Worm (Caenorhabditis elegans) whole organism, L4 larva: ENCODE results near the gene dgk-5.
A peak's percentile ranks its signal among the peaks of the same experiment; 100 is the strongest.

Source experiments
- F10B5.3 ChIP-seq: sonication (generic microtip); optimal IDR thresholded peaks from 2 replicates; lab custom pipeline; 2016; ENCODE audit warnings: mild to moderate bottlenecking, missing genetic modification characterization, missing compliant biosample characterization
- T26A8.4 ChIP-seq: fragments of 200-800 bp; sonication (Bioruptor generic); IDR thresholded peaks from 2 replicates; pipeline ENCODE4 v1.3.6; 2022; ENCODE audit warnings: missing genetic modification characterization, missing compliant biosample characterization
- Y105C5A.15 ChIP-seq: fragments of 200-800 bp; sonication (Bioruptor generic); IDR thresholded peaks from 2 replicates; pipeline ENCODE4 v1.3.6; 2022; ENCODE audit warnings: missing genetic modification characterization, missing compliant biosample characterization
- Y48G9A.11 ChIP-seq: fragments of 200-800 bp; sonication (Bioruptor generic); IDR thresholded peaks from 2 replicates; pipeline ENCODE4 v1.3.6; 2022; ENCODE audit warnings: missing genetic modification reagents, missing genetic modification characterization, missing compliant biosample characterization
- ZK337.2 ChIP-seq: fragments of 200-800 bp; sonication (Bioruptor generic); IDR thresholded peaks from 2 replicates; pipeline ENCODE4 v1.3.6; 2022; ENCODE audit warnings: missing genetic modification reagents, missing genetic modification characterization, missing compliant biosample characterization
- aha-1 ChIP-seq: fragments of 150-350 bp; peaks from one replicate; lab custom pipeline; 2014; ENCODE audit warnings: missing biosample characterization, missing genetic modification characterization
- aly-2 ChIP-seq: sonication (generic microtip); optimal IDR thresholded peaks from 2 replicates; lab custom pipeline; 2018; ENCODE audit warnings: missing biosample characterization, missing genetic modification characterization
- ceh-20 ChIP-seq: fragments of 200-800 bp; sonication (Bioruptor generic); IDR thresholded peaks from 2 replicates; pipeline ENCODE4 v1.3.6; 2022; ENCODE audit warnings: missing genetic modification reagents, missing genetic modification characterization, missing compliant biosample characterization
- ceh-28 ChIP-seq: fragments of 150-350 bp; optimal IDR thresholded peaks from 2 replicates; lab custom pipeline; 2014; ENCODE audit warnings: missing biosample characterization, missing genetic modification reagents, missing genetic modification characterization
- ceh-32 ChIP-seq: sonication (generic microtip); optimal IDR thresholded peaks from 2 replicates; lab custom pipeline; 2016; ENCODE audit warnings: mild to moderate bottlenecking, missing genetic modification characterization, missing compliant biosample characterization; ENCODE audit not compliant: poor library complexity
- ces-1 ChIP-seq: fragments of 150-350 bp; sonication (generic microtip); optimal IDR thresholded peaks from 4 replicates; lab custom pipeline; 2014; ENCODE audit warnings: missing biosample characterization, missing genetic modification reagents, missing genetic modification characterization
- cey-2 ChIP-seq: sonication (generic microtip); optimal IDR thresholded peaks from 3 replicates; lab custom pipeline; 2017; ENCODE audit warnings: missing genetic modification characterization, mild to moderate bottlenecking, missing compliant biosample characterization, antibody characterized with exemption, borderline replicate concordance; ENCODE audit not compliant: insufficient read depth
- daf-19 ChIP-seq: fragments of 200-800 bp; sonication (Bioruptor generic); conservative IDR thresholded peaks from 2 replicates; pipeline ENCODE4 v1.3.6; 2022; ENCODE audit warnings: missing genetic modification characterization, missing compliant biosample characterization
- dmd-8 ChIP-seq: fragments of 200-800 bp; sonication (Bioruptor generic); IDR thresholded peaks from 2 replicates; pipeline ENCODE4 v1.3.6; 2022; ENCODE audit warnings: missing genetic modification characterization, missing compliant biosample characterization
- duxl-1 ChIP-seq: sonication (generic microtip); optimal IDR thresholded peaks from 2 replicates; lab custom pipeline; 2016; ENCODE audit warnings: mild to moderate bottlenecking, missing genetic modification characterization, moderate library complexity, missing compliant biosample characterization; ENCODE audit not compliant: poor library complexity
- egl-43 ChIP-seq: fragments of 200-800 bp; sonication (Bioruptor generic); IDR thresholded peaks from 2 replicates; pipeline ENCODE4 v1.3.6; 2022; ENCODE audit warnings: missing genetic modification reagents, missing genetic modification characterization, missing compliant biosample characterization
- fkh-10 ChIP-seq: fragments of 150-350 bp; optimal IDR thresholded peaks from 2 replicates; lab custom pipeline; 2014; ENCODE audit warnings: missing biosample characterization, missing genetic modification reagents, missing genetic modification characterization
- fos-1 ChIP-seq: fragments of 150-350 bp; optimal IDR thresholded peaks from 2 replicates; lab custom pipeline; 2014; ENCODE audit warnings: missing biosample characterization, missing genetic modification characterization
- hif-1 ChIP-seq, 2 experiments: sonication (generic microtip); optimal IDR thresholded peaks; 2 replicates each; lab custom pipeline; 2016 to 2017; ENCODE audit warnings: missing compliant biosample characterization in 2 of 2, missing genetic modification characterization in 2 of 2, missing genetic modification reagents in 2 of 2, missing genotype in 2 of 2, mild to moderate bottlenecking in 1 of 2
- hlh-11 ChIP-seq: fragments of 200-800 bp; sonication (Bioruptor generic); optimal IDR thresholded peaks from 2 replicates; lab custom pipeline; 2018; ENCODE audit warnings: mild to moderate bottlenecking, missing genetic modification characterization, missing compliant biosample characterization
- hmg-1.1 ChIP-seq: fragments of 200-800 bp; sonication (Bioruptor generic); IDR thresholded peaks from 2 replicates; pipeline ENCODE4 v1.3.6; 2022; ENCODE audit warnings: missing genetic modification reagents, missing genetic modification characterization, missing compliant biosample characterization
- lin-29 ChIP-seq: fragments of 200-800 bp; sonication (Bioruptor generic); IDR thresholded peaks from 2 replicates; pipeline ENCODE4 v1.3.6; 2022; ENCODE audit warnings: missing genetic modification reagents, missing genetic modification characterization, missing compliant biosample characterization
- madf-5 ChIP-seq, 2 experiments: fragments of 200-800 bp; sonication (Bioruptor generic); IDR thresholded peaks; 2 replicates each; pipeline ENCODE4 v1.3.6; 2022; ENCODE audit warnings: missing compliant biosample characterization in 2 of 2, missing genetic modification characterization in 2 of 2
- madf-9 ChIP-seq: fragments of 200-800 bp; sonication (Bioruptor generic); conservative IDR thresholded peaks from 2 replicates; pipeline ENCODE4 v1.3.6; 2022; ENCODE audit warnings: missing genetic modification reagents, missing genetic modification characterization, missing compliant biosample characterization
- mes-2 ChIP-seq: sonication (generic microtip); optimal IDR thresholded peaks from 2 replicates; lab custom pipeline; 2016; ENCODE audit warnings: missing genotype, mild to moderate bottlenecking, missing genetic modification characterization, missing compliant biosample characterization; ENCODE audit not compliant: poor library complexity, severe bottlenecking
- mxl-3 ChIP-seq: fragments of 200-800 bp; sonication (Bioruptor generic); optimal IDR thresholded peaks from 2 replicates; lab custom pipeline; 2018; ENCODE audit warnings: mild to moderate bottlenecking, missing genetic modification characterization, missing compliant biosample characterization
- nhr-102 ChIP-seq: sonication (generic microtip); optimal IDR thresholded peaks from 2 replicates; lab custom pipeline; 2016; ENCODE audit warnings: mild to moderate bottlenecking, missing genetic modification characterization, moderate library complexity, missing compliant biosample characterization
- nhr-11 ChIP-seq: fragments of 150-350 bp; optimal IDR thresholded peaks from 2 replicates; lab custom pipeline; 2014; ENCODE audit warnings: missing biosample characterization, missing genetic modification characterization
- nhr-237 ChIP-seq: sonication (generic microtip); optimal IDR thresholded peaks from 2 replicates; lab custom pipeline; 2017; ENCODE audit warnings: missing biosample characterization, missing genetic modification characterization
- nhr-28 ChIP-seq: fragments of 150-350 bp; optimal IDR thresholded peaks from 2 replicates; lab custom pipeline; 2014; ENCODE audit warnings: missing biosample characterization, missing genetic modification characterization
- nhr-42 ChIP-seq: fragments of 200-800 bp; sonication (Bioruptor generic); IDR thresholded peaks from 2 replicates; pipeline ENCODE4 v1.3.6; 2022; ENCODE audit warnings: missing genetic modification characterization, missing compliant biosample characterization
- nhr-48 ChIP-seq: sonication (generic microtip); optimal IDR thresholded peaks from 2 replicates; lab custom pipeline; 2016; ENCODE audit warnings: mild to moderate bottlenecking, missing genetic modification characterization, missing compliant biosample characterization
- nhr-6 ChIP-seq: fragments of 150-350 bp; optimal IDR thresholded peaks from 2 replicates; lab custom pipeline; 2014; ENCODE audit warnings: missing biosample characterization, missing genetic modification characterization
- nhr-76 ChIP-seq: fragments of 150-350 bp; optimal IDR thresholded peaks from 2 replicates; lab custom pipeline; 2014; ENCODE audit warnings: missing biosample characterization, missing genetic modification characterization
- php-3 ChIP-seq: fragments of 200-800 bp; sonication (Bioruptor generic); IDR thresholded peaks from 2 replicates; pipeline ENCODE4 v1.3.6; 2022; ENCODE audit warnings: missing genetic modification reagents, missing genetic modification characterization, missing compliant biosample characterization
- pqm-1 ChIP-seq: sonication (generic microtip); optimal IDR thresholded peaks from 2 replicates; lab custom pipeline; 2017; ENCODE audit warnings: missing biosample characterization, missing genetic modification characterization
- rbr-2 ChIP-seq: sonication (generic microtip); optimal IDR thresholded peaks from 2 replicates; lab custom pipeline; 2016; ENCODE audit warnings: missing genotype, missing genetic modification characterization, missing compliant biosample characterization
- sdz-12 ChIP-seq: fragments of 200-800 bp; sonication (Bioruptor generic); optimal IDR thresholded peaks from 2 replicates; lab custom pipeline; 2018; ENCODE audit warnings: mild to moderate bottlenecking, missing genetic modification characterization, missing compliant biosample characterization
- skn-1 ChIP-seq: fragments of 150-350 bp; optimal IDR thresholded peaks from 2 replicates; lab custom pipeline; 2014; ENCODE audit warnings: missing biosample characterization, missing genetic modification characterization
- tag-97 ChIP-seq: fragments of 200-800 bp; sonication (Bioruptor generic); IDR thresholded peaks from 2 replicates; pipeline ENCODE4 v1.3.6; 2022; ENCODE audit warnings: missing genetic modification characterization, missing compliant biosample characterization
- tra-1 ChIP-seq: fragments of 200-800 bp; sonication (Bioruptor generic); IDR thresholded peaks from 2 replicates; pipeline ENCODE4 v1.3.6; 2022; ENCODE audit warnings: missing genetic modification reagents, missing genetic modification characterization, missing compliant biosample characterization
- vab-7 ChIP-seq: fragments of 200-800 bp; sonication (Bioruptor generic); IDR thresholded peaks from 2 replicates; pipeline ENCODE4 v1.3.6; 2022; ENCODE audit warnings: missing genetic modification reagents, missing genetic modification characterization, missing compliant biosample characterization
- zfp-2 ChIP-seq: sonication (generic microtip); optimal IDR thresholded peaks from 2 replicates; lab custom pipeline; 2016; ENCODE audit warnings: mild to moderate bottlenecking, missing genetic modification characterization, missing compliant biosample characterization
- zip-2 ChIP-seq: fragments of 150-350 bp; optimal IDR thresholded peaks from 2 replicates; lab custom pipeline; 2014; ENCODE audit warnings: missing biosample characterization, missing genetic modification characterization
- ztf-11 ChIP-seq: fragments of 150-350 bp; optimal IDR thresholded peaks from 2 replicates; lab custom pipeline; 2014; ENCODE audit warnings: missing biosample characterization, missing genetic modification characterization

dgk-5 gene

DNA sequence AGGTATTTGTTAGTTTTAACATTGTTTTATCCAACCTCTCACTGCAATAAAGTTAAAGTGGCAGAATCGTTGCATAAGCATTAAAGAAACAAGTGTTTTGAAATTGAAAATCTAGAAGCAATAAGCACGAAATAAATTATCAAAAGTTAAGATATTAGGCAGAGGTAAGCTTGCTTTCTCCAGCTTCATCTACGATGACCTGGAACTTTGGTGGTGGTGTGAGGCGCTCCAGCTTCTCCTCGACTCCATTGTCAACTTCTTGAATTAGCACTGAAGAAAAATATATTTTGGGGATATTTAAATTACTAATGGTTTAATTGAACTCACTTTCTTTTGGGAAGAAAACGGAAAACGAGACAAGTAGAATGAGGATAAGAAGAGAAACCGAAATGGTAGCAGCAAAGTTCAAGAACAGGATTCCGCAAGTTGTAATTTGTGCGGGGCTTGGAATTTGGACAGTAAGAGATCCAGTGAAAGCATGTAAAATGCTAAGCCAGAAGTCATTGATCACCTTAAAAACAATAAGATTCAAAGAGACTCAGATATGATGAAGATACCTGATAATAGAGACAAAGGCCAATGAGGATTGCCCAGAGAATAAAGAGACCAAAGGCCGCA, 22.9 kb upstream of the dgk-5 start (continued):
- no peak for TF ChIP-seq egl-43 (GFP tag; lab: Robert Waterston, UW)
- TF ChIP-seq duxl-1 (tag; lab: Kevin White, UChicago): peak; percentile 31

DNA sequence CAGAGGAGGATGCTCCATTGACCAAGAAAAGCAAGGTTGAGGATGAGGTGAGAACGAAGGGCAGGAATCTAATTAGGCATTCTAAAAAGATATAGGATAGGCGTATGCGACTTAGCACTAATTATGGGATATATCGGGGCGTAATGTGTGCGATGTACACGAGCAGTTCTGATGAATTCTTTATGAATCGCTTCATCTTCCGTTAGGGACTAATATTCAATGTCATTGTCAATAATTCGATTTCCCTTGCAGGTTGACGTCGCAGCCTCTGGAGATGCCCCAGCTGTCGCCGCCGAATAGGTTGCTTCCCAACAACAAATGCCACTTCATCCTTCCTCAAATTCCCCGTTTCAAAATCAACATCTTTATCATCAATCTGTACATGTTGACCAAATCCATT, 22.3 kb upstream of the dgk-5 start:
- TF ChIP-seq aha-1 (tag; lab: Kevin White, UChicago): no peak
- no peak for TF ChIP-seq ceh-20
- TF ChIP-seq zip-2 (tag; lab: Kevin White, UChicago): no peak
- TF ChIP-seq nhr-28 (tag; lab: Kevin White, UChicago): no peak
- no peak for TF ChIP-seq nhr-6 (tag; lab: Kevin White, UChicago)
- TF ChIP-seq lin-29 (GFP tag; lab: Robert Waterston, UW): no peak
- TF ChIP-seq T26A8.4 (GFP tag; lab: Robert Waterston, UW): no peak
- TF ChIP-seq dmd-8: no peak
- TF ChIP-seq skn-1 (tag; lab: Kevin White, UChicago): no peak
- no peak for TF ChIP-seq zfp-2 (tag; lab: Kevin White, UChicago)
- no peak for TF ChIP-seq pqm-1 (tag; lab: Kevin White, UChicago)
- no peak for TF ChIP-seq fos-1 (tag; lab: Kevin White, UChicago)
- no peak for TF ChIP-seq madf-5 (GFP tag; IDR thresholded peaks at IDR 0.05; lab: Robert Waterston, UW)
- TF ChIP-seq, all 104 proteins: peak for 0

ce11 chrII:6491817-6492452, 21.1 kb upstream of the dgk-5 start, which contains the start of the genes T28D9.11 and T28D9.1:
T28D9.11 (minus strand) TSS chrII:6491993.
T28D9.1 (plus strand) TSS chrII:6492402.
- TF ChIP-seq Y48G9A.11 (GFP tag; lab: Robert Waterston, UW): no peak
- TF ChIP-seq cey-2: no peak
- TF ChIP-seq pqm-1 (tag; lab: Kevin White, UChicago): no peak
- 0 out of 2 replicates have a peak, but pooled peaks have one; percentile 40 for TF ChIP-seq T26A8.4 (GFP tag; lab: Robert Waterston, UW)
- TF ChIP-seq daf-19 (GFP tag; lab: Robert Waterston, UW): no peak
- TF ChIP-seq zip-2 (tag; lab: Kevin White, UChicago): no peak
- TF ChIP-seq madf-9 (GFP tag; lab: Robert Waterston, UW): no peak
- no peak for TF ChIP-seq tra-1 (GFP tag; lab: Robert Waterston, UW)
- TF ChIP-seq nhr-102 (tag; lab: Kevin White, UChicago): no peak
- TF ChIP-seq rbr-2 (tag; lab: Kevin White, UChicago): peak; percentile 64
- no peak for TF ChIP-seq duxl-1 (tag; lab: Kevin White, UChicago)
- peak; percentile 77 for TF ChIP-seq hlh-11 (tag; lab: Kevin White, UChicago)
- TF ChIP-seq aly-2 (tag; lab: Kevin White, UChicago): no peak
- peak; percentile 8 for TF ChIP-seq nhr-48
- TF ChIP-seq mes-2 (tag; lab: Kevin White, UChicago): peak; percentile 61
- peak; percentile 60; the same call in 1 of the 2 replicates for TF ChIP-seq nhr-42
- TF ChIP-seq nhr-76: no peak
- TF ChIP-seq vab-7 (GFP tag; lab: Robert Waterston, UW): peak; percentile 41; the same call in 1 of the 2 replicates
- peak; percentile 81 for TF ChIP-seq hmg-1.1
- peak; percentile 69 for TF ChIP-seq mxl-3 (GFP tag; lab: Kevin White, UChicago)
- TF ChIP-seq sdz-12 (GFP tag; lab: Kevin White, UChicago): no peak
- 0 out of 4 replicates have a peak, but pooled peaks of 1 of the 2 experiments have one; percentile 32 for TF ChIP-seq madf-5 (GFP tag; IDR thresholded peaks at IDR 0.05; lab: Robert Waterston, UW)
- TF ChIP-seq nhr-11 (tag; lab: Kevin White, UChicago): peak; percentile 49
- peak; percentile 63 for TF ChIP-seq ceh-20
- no peak for TF ChIP-seq ceh-32
- no peak for TF ChIP-seq tag-97 (GFP tag; lab: Robert Waterston, UW)
- no peak for TF ChIP-seq ztf-11
- TF ChIP-seq php-3: 0 out of 2 replicates have a peak, but pooled peaks have one; percentile 36
- no peak for TF ChIP-seq Y105C5A.15 (GFP tag; lab: Robert Waterston, UW)
- TF ChIP-seq F10B5.3 (tag; lab: Kevin White, UChicago): no peak
- no peak for TF ChIP-seq ZK337.2
- TF ChIP-seq nhr-237 (tag; lab: Kevin White, UChicago): no peak
- TF ChIP-seq fkh-10: peak; percentile 77
- peak in 1 of 2 experiments; percentile 58 for TF ChIP-seq hif-1 (tag; optimal IDR thresholded peaks at IDR 0.05; lab: Kevin White, UChicago)
- no peak for TF ChIP-seq ces-1
- TF ChIP-seq ceh-28 (tag; lab: Kevin White, UChicago): no peak
